Worm (Caenorhabditis elegans) whole organism, mixed stage, embryonic: ENCODE results near the gene T16A9.3.

Source experiments
- blmp-1 ChIP-seq: fragments of 150-350 bp; optimal IDR thresholded peaks from 2 replicates; lab custom pipeline; 2014; ENCODE audit warnings: missing biosample characterization, missing genetic modification characterization
- ceh-43 ChIP-seq: fragments of 200-800 bp; sonication (Bioruptor generic); optimal IDR thresholded peaks from 2 replicates; lab custom pipeline; 2018; ENCODE audit warnings: mild to moderate bottlenecking, missing genetic modification characterization, moderate library complexity, missing compliant biosample characterization
- ceh-83 ChIP-seq: fragments of 200-800 bp; sonication (Bioruptor generic); optimal IDR thresholded peaks from 2 replicates; lab custom pipeline; 2018; ENCODE audit warnings: mild to moderate bottlenecking, missing genetic modification characterization, missing compliant biosample characterization
- flh-1 ChIP-seq: fragments of 200-800 bp; sonication (Bioruptor generic); optimal IDR thresholded peaks from 2 replicates; lab custom pipeline; 2018; ENCODE audit warnings: mild to moderate bottlenecking, missing genetic modification characterization, moderate library complexity, missing compliant biosample characterization
- ham-2 ChIP-seq: fragments of 200-800 bp; sonication (Bioruptor generic); optimal IDR thresholded peaks from 2 replicates; lab custom pipeline; 2018; ENCODE audit warnings: mild to moderate bottlenecking, missing genetic modification characterization, missing compliant biosample characterization
- hlh-1 ChIP-seq: fragments of 150-350 bp; optimal IDR thresholded peaks from 2 replicates; lab custom pipeline; 2014; ENCODE audit warnings: missing biosample characterization, missing genetic modification reagents, missing genetic modification characterization
- lin-32 ChIP-seq: fragments of 200-800 bp; sonication (Bioruptor generic); optimal IDR thresholded peaks from 2 replicates; lab custom pipeline; 2018; ENCODE audit warnings: mild to moderate bottlenecking, missing genetic modification characterization, missing compliant biosample characterization
- mab-5 ChIP-seq: fragments of 150-350 bp; optimal IDR thresholded peaks from 2 replicates; lab custom pipeline; 2014; ENCODE audit warnings: missing biosample characterization, missing genetic modification characterization
- nhr-12 ChIP-seq: fragments of 150-350 bp; optimal IDR thresholded peaks from 2 replicates; lab custom pipeline; 2014; ENCODE audit warnings: missing biosample characterization, missing genetic modification characterization
- nhr-2 ChIP-seq: fragments of 150-350 bp; optimal IDR thresholded peaks from 2 replicates; lab custom pipeline; 2014; ENCODE audit warnings: missing biosample characterization, missing genetic modification characterization
- pha-4 ChIP-seq: fragments of 150-350 bp; optimal IDR thresholded peaks from 2 replicates; lab custom pipeline; 2018; ENCODE audit warnings: missing biosample characterization, missing genetic modification reagents, missing genetic modification characterization
- snpc-4 ChIP-seq: fragments of 150-350 bp; optimal IDR thresholded peaks from 2 replicates; lab custom pipeline; 2014; ENCODE audit warnings: missing biosample characterization, missing genetic modification characterization
- unc-62 ChIP-seq: fragments of 150-350 bp; optimal IDR thresholded peaks from 2 replicates; lab custom pipeline; 2014; ENCODE audit warnings: missing biosample characterization, missing genetic modification reagents, missing genetic modification characterization

The T16A9.3 gene

DNA sequence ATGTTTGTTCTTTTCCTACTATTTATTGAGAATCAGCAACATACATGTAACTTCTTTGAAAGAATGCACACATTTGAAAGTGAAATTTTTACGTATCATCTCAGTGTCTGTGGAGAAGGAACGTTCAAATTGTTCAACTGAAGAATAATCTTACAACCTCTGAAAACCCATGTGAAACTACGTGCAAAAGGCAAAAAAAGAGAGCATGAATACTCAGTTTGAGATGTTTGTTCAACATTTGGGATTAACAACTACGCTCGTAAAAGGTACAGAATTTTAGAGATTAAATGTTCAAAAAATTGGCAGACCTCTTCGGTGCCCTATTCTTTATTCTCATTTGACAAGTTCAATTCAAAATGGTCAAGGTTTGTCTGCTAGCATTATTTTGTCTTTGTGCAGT, 46.7 kb downstream of the T16A9.3 start, which contains the start of gene K02E11.5:
TSS of gene K02E11.5 (plus strand) at position 301 of the 400 bp plus-strand sequence.
- no peak for TF ChIP-seq ceh-83 (GFP tag; lab: Kevin White, UChicago)
- no peak for TF ChIP-seq nhr-2
- no peak for TF ChIP-seq pha-4 (tag; lab: Kevin White, UChicago)
- TF ChIP-seq snpc-4, result no peak
- no peak for TF ChIP-seq lin-32 (GFP tag; lab: Kevin White, UChicago)
- no peak for TF ChIP-seq flh-1 (GFP tag; lab: Kevin White, UChicago)
- no peak for TF ChIP-seq ham-2 (GFP tag; lab: Kevin White, UChicago)
- no peak for TF ChIP-seq nhr-12 (tag; lab: Kevin White, UChicago)
- no peak for TF ChIP-seq hlh-1 (tag; lab: Kevin White, UChicago)
- no peak for TF ChIP-seq blmp-1 (tag; lab: Kevin White, UChicago)
- no peak for TF ChIP-seq mab-5
- no peak for TF ChIP-seq ceh-43 (GFP tag; lab: Kevin White, UChicago)
- no peak for TF ChIP-seq unc-62

- TF ChIP-seq ceh-83 (GFP tag; lab: Kevin White, UChicago), result no peak
These were observed 48.9 kb downstream of the T16A9.3 start, which contains the start of gene K02E11.7 for ce11 chrV:14254221-14254620. Gene K02E11.7, minus strand, starts transcription at chrV:14254321.

ce11 chrV:14256813-14257212, 51.5 kb downstream of the T16A9.3 start, which contains the start of gene sre-8:
Gene sre-8, plus strand, starts transcription at chrV:14257113.
- TF ChIP-seq mab-5, result no peak
- TF ChIP-seq ceh-43 (GFP tag; lab: Kevin White, UChicago), result no peak
- TF ChIP-seq, all 35 proteins: peak for 0
